Fruit fly (Drosophila melanogaster) whole organism, prepupa: Measurements from ENCODE around the gene FASN2.
A peak's percentile ranks its signal among the peaks of the same experiment; 100 is the strongest.

Experiments used
- CG10669 ChIP-seq: fragments of 200-800 bp; sonication (Bioruptor generic); optimal IDR thresholded peaks from 3 replicates; lab custom pipeline; 2018; ENCODE audit warnings: missing biosample characterization, mild to moderate bottlenecking, missing genetic modification characterization, moderate library complexity
- CG11294 ChIP-seq: fragments of 200-800 bp; sonication (Bioruptor generic); IDR thresholded peaks from 2 replicates; pipeline ENCODE4 v1.3.6; 2022; ENCODE audit warnings: missing biosample characterization, missing genetic modification characterization
- CG11762 ChIP-seq: fragments of 200-800 bp; sonication (Bioruptor generic); optimal IDR thresholded peaks from 3 replicates; lab custom pipeline; 2016; ENCODE audit warnings: missing biosample characterization, missing genetic modification characterization; ENCODE audit not compliant: insufficient read depth
- CG11902 ChIP-seq: fragments of 200-800 bp; sonication (Bioruptor generic); optimal IDR thresholded peaks from 3 replicates; lab custom pipeline; 2016; ENCODE audit warnings: missing biosample characterization, missing genetic modification characterization
- CG15336 ChIP-seq: fragments of 200-800 bp; sonication (Bioruptor generic); IDR thresholded peaks from 2 replicates; pipeline ENCODE4 v1.3.6; 2022; ENCODE audit warnings: missing biosample characterization, missing genetic modification characterization
- CG1621 ChIP-seq: fragments of 200-800 bp; sonication (Bioruptor generic); optimal IDR thresholded peaks from 3 replicates; lab custom pipeline; 2018; ENCODE audit warnings: missing biosample characterization, mild to moderate bottlenecking, missing genetic modification characterization
- CG16779 ChIP-seq: fragments of 200-800 bp; sonication (Bioruptor generic); optimal IDR thresholded peaks from 3 replicates; lab custom pipeline; 2017; ENCODE audit warnings: missing biosample characterization, mild to moderate bottlenecking, missing genetic modification characterization
- CG3032 ChIP-seq: fragments of 200-800 bp; optimal IDR thresholded peaks from 2 replicates; lab custom pipeline; 2019; ENCODE audit warnings: missing biosample characterization, mild to moderate bottlenecking, missing genetic modification characterization, moderate library complexity
- CG31627 ChIP-seq: fragments of 200-800 bp; sonication (Bioruptor generic); optimal IDR thresholded peaks from 3 replicates; lab custom pipeline; 2016; ENCODE audit warnings: missing biosample characterization, missing genetic modification characterization
- CG32006 ChIP-seq: fragments of 200-800 bp; sonication (Bioruptor generic); optimal IDR thresholded peaks from 3 replicates; lab custom pipeline; 2017; ENCODE audit warnings: missing biosample characterization, mild to moderate bottlenecking, missing genetic modification characterization
- CG3919 ChIP-seq: fragments of 200-800 bp; sonication (Bioruptor generic); optimal IDR thresholded peaks from 3 replicates; lab custom pipeline; 2016; ENCODE audit warnings: missing biosample characterization, missing genetic modification characterization
- CG4318 ChIP-seq: fragments of 200-800 bp; sonication (Bioruptor generic); optimal IDR thresholded peaks from 3 replicates; lab custom pipeline; 2017; ENCODE audit warnings: missing biosample characterization, mild to moderate bottlenecking, missing genetic modification characterization
- CG6276 ChIP-seq: fragments of 200-800 bp; sonication (Bioruptor generic); optimal IDR thresholded peaks from 2 replicates; lab custom pipeline; 2017; ENCODE audit warnings: missing biosample characterization, mild to moderate bottlenecking, missing genetic modification characterization
- CG6792 ChIP-seq: fragments of 200-800 bp; sonication (Bioruptor generic); optimal IDR thresholded peaks from 3 replicates; lab custom pipeline; 2016; ENCODE audit warnings: missing biosample characterization, missing genetic modification characterization
- CG6808 ChIP-seq: fragments of 200-800 bp; sonication (Bioruptor generic); optimal IDR thresholded peaks from 3 replicates; lab custom pipeline; 2017; ENCODE audit warnings: missing biosample characterization, missing genetic modification characterization, mild to moderate bottlenecking, moderate library complexity, missing genetic modification reagents
- CG8119 ChIP-seq: fragments of 200-800 bp; sonication (Bioruptor generic); IDR thresholded peaks from 3 replicates; pipeline ENCODE4 v1.3.6; 2022; ENCODE audit warnings: missing biosample characterization, missing genetic modification characterization
- CG8319 ChIP-seq: fragments of 200-800 bp; sonication (Bioruptor generic); optimal IDR thresholded peaks from 3 replicates; lab custom pipeline; 2016; ENCODE audit warnings: missing biosample characterization, missing genetic modification characterization
- CG8632 ChIP-seq: fragments of 200-800 bp; sonication (Bioruptor generic); optimal IDR thresholded peaks from 3 replicates; lab custom pipeline; 2016; ENCODE audit warnings: missing biosample characterization, missing genetic modification characterization
- CG9139 ChIP-seq: fragments of 200-800 bp; sonication (Bioruptor generic); optimal IDR thresholded peaks from 3 replicates; lab custom pipeline; 2017; ENCODE audit warnings: missing biosample characterization, mild to moderate bottlenecking, missing genetic modification characterization
- Eip75B ChIP-seq: fragments of 200-800 bp; sonication (Bioruptor generic); optimal IDR thresholded peaks from 3 replicates; lab custom pipeline; 2016; ENCODE audit warnings: missing biosample characterization, missing genetic modification characterization
- Eip78C ChIP-seq: fragments of 200-800 bp; sonication (Bioruptor generic); peaks from one replicate; lab custom pipeline; 2016; ENCODE audit warnings: missing biosample characterization, missing genetic modification characterization
- Eip93F ChIP-seq: fragments of 200-800 bp; sonication (Bioruptor generic); optimal IDR thresholded peaks from 2 replicates; lab custom pipeline; 2016; ENCODE audit warnings: missing biosample characterization, mild to moderate bottlenecking, missing genetic modification characterization
- Ets96B ChIP-seq: fragments of 200-800 bp; optimal IDR thresholded peaks from 2 replicates; lab custom pipeline; 2019; ENCODE audit warnings: missing biosample characterization, mild to moderate bottlenecking, missing genetic modification characterization, moderate library complexity
- Hr38 ChIP-seq: sonication (Bioruptor generic); optimal IDR thresholded peaks from 2 replicates; lab custom pipeline; 2016; ENCODE audit warnings: missing biosample characterization, missing genetic modification characterization
- Hr39 ChIP-seq: fragments of 200-800 bp; sonication (Bioruptor generic); optimal IDR thresholded peaks from 2 replicates; lab custom pipeline; 2016; ENCODE audit warnings: missing biosample characterization, missing genetic modification characterization
- Hr4 ChIP-seq: fragments of 200-800 bp; sonication (Bioruptor generic); optimal IDR thresholded peaks from 3 replicates; lab custom pipeline; 2016; ENCODE audit warnings: missing biosample characterization, missing genetic modification characterization
- Lpt ChIP-seq: fragments of 200-800 bp; sonication (Bioruptor generic); optimal IDR thresholded peaks from 3 replicates; lab custom pipeline; 2016; ENCODE audit warnings: missing biosample characterization, missing genetic modification characterization
- OdsH ChIP-seq: fragments of 200-800 bp; sonication (Bioruptor generic); optimal IDR thresholded peaks from 3 replicates; lab custom pipeline; 2016; ENCODE audit warnings: missing biosample characterization, missing genetic modification characterization
- Smox ChIP-seq: fragments of 200-800 bp; sonication (Bioruptor generic); optimal IDR thresholded peaks from 3 replicates; lab custom pipeline; 2016; ENCODE audit warnings: missing biosample characterization, missing genetic modification characterization
- achi ChIP-seq: fragments of 200-800 bp; sonication (Bioruptor generic); optimal IDR thresholded peaks from 3 replicates; lab custom pipeline; 2016; ENCODE audit warnings: missing biosample characterization, missing genetic modification characterization
- acj6 ChIP-seq: fragments of 200-800 bp; sonication (Bioruptor generic); optimal IDR thresholded peaks from 3 replicates; lab custom pipeline; 2016; ENCODE audit warnings: missing biosample characterization, missing genetic modification characterization
- cyc ChIP-seq: fragments of 200-800 bp; sonication (Bioruptor generic); optimal IDR thresholded peaks from 3 replicates; lab custom pipeline; 2016; ENCODE audit warnings: missing biosample characterization, missing genetic modification characterization
- dsx ChIP-seq: fragments of 200-800 bp; optimal IDR thresholded peaks from 3 replicates; lab custom pipeline; 2019; ENCODE audit warnings: missing biosample characterization, mild to moderate bottlenecking, missing genetic modification characterization, moderate library complexity; ENCODE audit not compliant: poor library complexity, severe bottlenecking
- esn ChIP-seq: fragments of 200-800 bp; sonication (Bioruptor generic); optimal IDR thresholded peaks from 2 replicates; lab custom pipeline; 2016; ENCODE audit warnings: missing biosample characterization, mild to moderate bottlenecking, missing genetic modification characterization, moderate library complexity
- fd85E ChIP-seq: fragments of 200-800 bp; sonication (Bioruptor generic); optimal IDR thresholded peaks from 3 replicates; lab custom pipeline; 2016; ENCODE audit warnings: missing biosample characterization, missing genetic modification characterization
- fkh ChIP-seq: fragments of 200-800 bp; sonication (Bioruptor generic); optimal IDR thresholded peaks from 3 replicates; lab custom pipeline; 2017; ENCODE audit warnings: missing biosample characterization, mild to moderate bottlenecking, missing genetic modification characterization, moderate library complexity
- spab ChIP-seq: fragments of 200-800 bp; sonication (Bioruptor generic); optimal IDR thresholded peaks from 2 replicates; lab custom pipeline; 2017; ENCODE audit warnings: missing biosample characterization, mild to moderate bottlenecking, missing genetic modification characterization, missing genetic modification reagents
- svp ChIP-seq: fragments of 200-800 bp; sonication (Bioruptor generic); peaks from one replicate; lab custom pipeline; 2016; ENCODE audit warnings: missing biosample characterization, missing genetic modification characterization
- topi ChIP-seq: fragments of 200-800 bp; sonication (Bioruptor generic); optimal IDR thresholded peaks from 3 replicates; lab custom pipeline; 2016; ENCODE audit warnings: missing biosample characterization, missing genetic modification characterization
- vri ChIP-seq: fragments of 200-800 bp; sonication (Bioruptor generic); optimal IDR thresholded peaks from 3 replicates; lab custom pipeline; 2016; ENCODE audit warnings: missing biosample characterization, mild to moderate bottlenecking, missing genetic modification characterization

FASN2 gene

dm6 chr2L:3039774-3040173, 4.0 kb upstream of the FASN2 start, which contains the start of the genes cnir and CG17221 (continued):
- no peak for TF ChIP-seq CG6276
- TF ChIP-seq acj6 (GFP tag; lab: Kevin White, UChicago): peak; percentile 72
- peak; percentile 96 for TF ChIP-seq fkh (GFP tag; lab: Kevin White, UChicago)
- TF ChIP-seq Hr4: peak; percentile 77
- peak; percentile 72 for TF ChIP-seq topi (GFP tag; lab: Kevin White, UChicago)
- TF ChIP-seq CG8632: peak; percentile 9
- TF ChIP-seq CG10669: peak; percentile 47
- no peak for TF ChIP-seq CG8119 (GFP tag; lab: Robert Waterston, UW)
- no peak for TF ChIP-seq Lpt (GFP tag; lab: Kevin White, UChicago)
- TF ChIP-seq achi (GFP tag; lab: Kevin White, UChicago): peak; percentile 75
- TF ChIP-seq cyc (GFP tag; lab: Kevin White, UChicago): peak; percentile 72
- 0 out of 2 replicates have a peak, but pooled peaks have one; percentile 33 for TF ChIP-seq CG15336
- TF ChIP-seq Hr39: peak; percentile 76
- TF ChIP-seq CG6808 (GFP tag; lab: Kevin White, UChicago): no peak
- TF ChIP-seq CG6792 (GFP tag; lab: Kevin White, UChicago): peak; percentile 57
- peak; percentile 87 for TF ChIP-seq Eip78C (GFP tag; lab: Kevin White, UChicago)
- TF ChIP-seq CG31627 (GFP tag; lab: Kevin White, UChicago): peak; percentile 74
- TF ChIP-seq spab: no peak
- no peak for TF ChIP-seq Eip93F
- TF ChIP-seq CG3032 (tag; lab: Kevin White, UChicago): peak; percentile 61
- TF ChIP-seq Smox (GFP tag; lab: Kevin White, UChicago): peak; percentile 69
- TF ChIP-seq CG11294: no peak

dm6 chr2L:3041918-3042615, 1.7 kb upstream of the FASN2 start, which contains the start of gene CG17261:
Gene CG17261, plus strand, starts transcription at chr2L:3042551.
- TF ChIP-seq vri (GFP tag; lab: Kevin White, UChicago) (peak; percentile 64), fd85E (GFP tag; lab: Kevin White, UChicago) (no peak), svp (GFP tag; lab: Kevin White, UChicago) (peak; percentile 86)

dm6 chr2L:3044660-3045504, 1.1 kb downstream of the FASN2 start:
- TF ChIP-seq vri (GFP tag; lab: Kevin White, UChicago): peak; percentile 39
- TF ChIP-seq CG6808 (GFP tag; lab: Kevin White, UChicago): no peak
- TF ChIP-seq CG8119 (GFP tag; lab: Robert Waterston, UW): no peak
- TF ChIP-seq CG3919 (GFP tag; lab: Kevin White, UChicago): no peak
- no peak for TF ChIP-seq CG11902 (GFP tag; lab: Kevin White, UChicago)
- peak; percentile 96 for TF ChIP-seq svp (GFP tag; lab: Kevin White, UChicago)
- TF ChIP-seq Hr39: no peak
- peak; percentile 35 for TF ChIP-seq fkh (GFP tag; lab: Kevin White, UChicago)
- TF ChIP-seq CG31627 (GFP tag; lab: Kevin White, UChicago): no peak
- TF ChIP-seq CG16779 (tag; lab: Kevin White, UChicago): no peak
- TF ChIP-seq Hr4: no peak
- TF ChIP-seq CG8319 (GFP tag; lab: Kevin White, UChicago): no peak

dm6 chr2L:3055710-3056447, 12.1 kb downstream of the FASN2 start:
- TF ChIP-seq acj6 (GFP tag; lab: Kevin White, UChicago) (peak; percentile 65), Hr39 (peak; percentile 67), OdsH (GFP tag; lab: Kevin White, UChicago) (peak; percentile 63), Eip93F (no peak), CG4318 (GFP tag; lab: Kevin White, UChicago) (peak; percentile 36), CG1621 (tag; lab: Kevin White, UChicago) (no peak), Ets96B (peak; percentile 16), Eip75B (peak; percentile 60), CG8632 (peak; percentile 67), esn (GFP tag; lab: Kevin White, UChicago) (peak; percentile 81), dsx (GFP tag; lab: Kevin White, UChicago) (no peak), CG11902 (GFP tag; lab: Kevin White, UChicago) (peak; percentile 46), svp (GFP tag; lab: Kevin White, UChicago) (peak; percentile 98), CG8319 (GFP tag; lab: Kevin White, UChicago) (no peak), CG9139 (GFP tag; lab: Kevin White, UChicago) (no peak), CG11762 (peak; percentile 23), CG6792 (GFP tag; lab: Kevin White, UChicago) (peak; percentile 54), Hr38 (GFP tag; lab: Kevin White, UChicago) (no peak), achi (GFP tag; lab: Kevin White, UChicago) (peak; percentile 58), CG32006 (GFP tag; lab: Kevin White, UChicago) (peak; percentile 79)
